Fruit fly (Drosophila melanogaster): ENCODE measurements around the gene fd3F.

The fd3F gene

dm6 chrX:3772811-3773740, 29.0 kb upstream of the fd3F start (continued):
- no peak for TF ChIP-seq YL-1 (GFP tag; optimal IDR thresholded peaks at IDR 0.05)
- no peak for TF ChIP-seq Kr (GFP tag; optimal IDR thresholded peaks at IDR 0.05)
- TF ChIP-seq Mes4 (GFP tag; optimal IDR thresholded peaks at IDR 0.05), result no peak
- no peak for TF ChIP-seq CG1024 (GFP tag; IDR thresholded peaks at IDR 0.05)
- peak; percentile 48; the same call in 1 of the 2 replicates for TF ChIP-seq E2f1 (GFP tag; IDR thresholded peaks at IDR 0.05)
- TF ChIP-seq Doc2 (GFP tag; IDR thresholded peaks at IDR 0.05), result no peak
- TF ChIP-seq Antp (GFP tag; optimal IDR thresholded peaks at IDR 0.05), result no peak
- TF ChIP-seq Hmx (GFP tag; optimal IDR thresholded peaks at IDR 0.05), result peak; percentile 56
- no peak for TF ChIP-seq cato (GFP tag; optimal IDR thresholded peaks at IDR 0.05; ENCODE audit: borderline replicate concordance)
- no peak for TF ChIP-seq dm (GFP tag; optimal IDR thresholded peaks at IDR 0.05)
- peak; percentile 28 for TF ChIP-seq CG11723 (GFP tag; optimal IDR thresholded peaks at IDR 0.05)
- TF ChIP-seq unpg (GFP tag; optimal IDR thresholded peaks at IDR 0.05), result peak; percentile 79
- 0 out of 3 replicates have a peak, but pooled peaks have one; percentile 40 for TF ChIP-seq H15 (GFP tag; IDR thresholded peaks at IDR 0.05)
- TF ChIP-seq sr (GFP tag; IDR thresholded peaks at IDR 0.05), result no peak
- peak; percentile 66 for TF ChIP-seq CG11247 (GFP tag; IDR thresholded peaks at IDR 0.05)
- no peak for TF ChIP-seq maf-S (GFP tag; optimal IDR thresholded peaks at IDR 0.05)
- peak; percentile 54 for TF ChIP-seq CG6765 (GFP tag; optimal IDR thresholded peaks at IDR 0.05)
- peak; percentile 66 for TF ChIP-seq Bteb2 (GFP tag; optimal IDR thresholded peaks at IDR 0.05)
- TF ChIP-seq CG1647 (GFP tag; optimal IDR thresholded peaks at IDR 0.05), result no peak
- TF ChIP-seq CG15269 (tag; optimal IDR thresholded peaks at IDR 0.05), result peak; percentile 86
- TF ChIP-seq CG11456 (GFP tag; IDR thresholded peaks at IDR 0.05), result no peak
- TF ChIP-seq Dbx (GFP tag; IDR thresholded peaks at IDR 0.05), result peak; percentile 87
- peak; percentile 86 for TF ChIP-seq CoRest (tag; optimal IDR thresholded peaks at IDR 0.05)
- peak; percentile 73 for TF ChIP-seq CG17385 (GFP tag; optimal IDR thresholded peaks at IDR 0.05)
- TF ChIP-seq CG18476 (GFP tag; optimal IDR thresholded peaks at IDR 0.05), result peak; percentile 51
- peak; percentile 47 for TF ChIP-seq Six4 (GFP tag; optimal IDR thresholded peaks at IDR 0.05)
- TF ChIP-seq gfzf (GFP tag; optimal IDR thresholded peaks at IDR 0.05), result no peak
- peak; percentile 37 for TF ChIP-seq crc (GFP tag; optimal IDR thresholded peaks at IDR 0.05)
- TF ChIP-seq CG3847 (GFP tag; IDR thresholded peaks at IDR 0.05), result peak; percentile 69; the same call in 1 of the 2 replicates
- no peak for TF ChIP-seq sima (GFP tag; optimal IDR thresholded peaks at IDR 0.05)
- peak; percentile 55 for TF ChIP-seq shn (GFP tag; optimal IDR thresholded peaks at IDR 0.05)
- peak; percentile 36; the same call in 1 of the 2 replicates for TF ChIP-seq CG14441 (GFP tag; IDR thresholded peaks at IDR 0.05)
- peak; percentile 55 for TF ChIP-seq odd (GFP tag; optimal IDR thresholded peaks at IDR 0.05)
- peak; percentile 88 for TF ChIP-seq CG3281 (GFP tag; optimal IDR thresholded peaks at IDR 0.05)
- no peak for TF ChIP-seq Scr (GFP tag; IDR thresholded peaks at IDR 0.05; ENCODE audit: partially characterized antibody)
- TF ChIP-seq twi (tag; optimal IDR thresholded peaks at IDR 0.05), result peak; percentile 51
- TF ChIP-seq Dll (GFP tag; IDR thresholded peaks at IDR 0.05; ENCODE audit: partially characterized antibody), result no peak
- TF ChIP-seq toy (GFP tag; IDR thresholded peaks at IDR 0.05), result peak; percentile 60
- no peak for TF ChIP-seq Ets97D (GFP tag; optimal IDR thresholded peaks at IDR 0.05)
- TF ChIP-seq bowl (GFP tag; IDR thresholded peaks at IDR 0.05), result no peak
- TF ChIP-seq CG10267 (tag; optimal IDR thresholded peaks at IDR 0.05), result peak; percentile 74
- TF ChIP-seq rib (GFP tag; IDR thresholded peaks at IDR 0.05), result no peak
- TF ChIP-seq tup (GFP tag; optimal IDR thresholded peaks at IDR 0.05), result no peak
- 0 out of 2 replicates have a peak, but pooled peaks have one; percentile 47 for TF ChIP-seq ara (GFP tag; IDR thresholded peaks at IDR 0.05)
- peak; percentile 22 for TF ChIP-seq CG3065 (GFP tag; optimal IDR thresholded peaks at IDR 0.05)
- no peak for TF ChIP-seq Dp (GFP tag; optimal IDR thresholded peaks at IDR 0.05)
- no peak for TF ChIP-seq jumu (GFP tag; optimal IDR thresholded peaks at IDR 0.05)
- TF ChIP-seq Tbp (GFP tag; optimal IDR thresholded peaks at IDR 0.05), result no peak
- no peak for TF ChIP-seq Dfd (GFP tag; optimal IDR thresholded peaks at IDR 0.05)
- TF ChIP-seq ac (GFP tag; optimal IDR thresholded peaks at IDR 0.05), result no peak

Measured in whole organism, embryonic.